Worm (Caenorhabditis elegans) whole organism, midembryonic: ENCODE data around the gene F25E2.3.

Experiments
- T22C8.4 ChIP-seq: fragments of 200-800 bp; sonication (Bioruptor generic); IDR thresholded peaks from 2 replicates; pipeline ENCODE4 v1.3.6; 2022; ENCODE audit warnings: missing genetic modification characterization, missing compliant biosample characterization
- cog-1 ChIP-seq: sonication (generic microtip); optimal IDR thresholded peaks from 2 replicates; lab custom pipeline; 2016; ENCODE audit warnings: missing genetic modification characterization, missing compliant biosample characterization
- flt-1 ChIP-seq: fragments of 200-800 bp; sonication (Bioruptor generic); IDR thresholded peaks from 2 replicates; pipeline ENCODE4 v1.3.6; 2022; ENCODE audit warnings: missing genetic modification characterization, missing compliant biosample characterization
- klf-2 ChIP-seq: fragments of 200-800 bp; sonication (Bioruptor generic); conservative IDR thresholded peaks from 2 replicates; pipeline ENCODE4 v1.3.6; 2022; ENCODE audit warnings: missing genetic modification reagents, missing genetic modification characterization, missing compliant biosample characterization
- med-1 ChIP-seq: sonication (generic microtip); optimal IDR thresholded peaks from 2 replicates; lab custom pipeline; 2017; ENCODE audit warnings: missing genetic modification characterization, mild to moderate bottlenecking, missing compliant biosample characterization, antibody characterized with exemption, missing genetic modification reagents; ENCODE audit not compliant: insufficient read depth
- ref-1 ChIP-seq: fragments of 200-800 bp; sonication (Bioruptor generic); conservative IDR thresholded peaks from 2 replicates; pipeline ENCODE4 v1.3.6; 2022; ENCODE audit warnings: missing genetic modification reagents, missing genetic modification characterization, missing compliant biosample characterization
- tab-1 ChIP-seq: fragments of 200-800 bp; sonication (Bioruptor generic); IDR thresholded peaks from 2 replicates; pipeline ENCODE4 v1.3.6; 2022; ENCODE audit warnings: missing genetic modification characterization, missing compliant biosample characterization
- ztf-23 ChIP-seq: fragments of 200-800 bp; sonication (Bioruptor generic); IDR thresholded peaks from 2 replicates; pipeline ENCODE4 v1.3.6; 2022; ENCODE audit warnings: missing genetic modification reagents, missing genetic modification characterization, missing compliant biosample characterization
- ztf-29 ChIP-seq: fragments of 200-800 bp; sonication (Bioruptor generic); IDR thresholded peaks from 2 replicates; pipeline ENCODE4 v1.3.6; 2022; ENCODE audit warnings: missing genetic modification reagents, missing genetic modification characterization, missing compliant biosample characterization

Gene F25E2.3

ce11 chrX:834478-834877 lies 21.5 kb upstream of the F25E2.3 start, which contains the start of gene F39H12.1:
Gene F39H12.1, plus strand, starts transcription at chrX:834778.
- TF ChIP-seq klf-2 (no peak), tab-1 (GFP tag; lab: Robert Waterston, UW) (no peak), med-1 (GFP tag; lab: Kevin White, UChicago) (no peak), cog-1 (tag; lab: Kevin White, UChicago) (no peak), ztf-23 (GFP tag; lab: Robert Waterston, UW) (no peak), ref-1 (GFP tag; lab: Robert Waterston, UW) (no peak), ztf-29 (GFP tag; lab: Robert Waterston, UW) (no peak), flt-1 (GFP tag; lab: Robert Waterston, UW) (no peak), T22C8.4 (GFP tag; lab: Robert Waterston, UW) (no peak)

- TF ChIP-seq ref-1 (GFP tag; lab: Robert Waterston, UW) = no peak
- no peak for TF ChIP-seq T22C8.4 (GFP tag; lab: Robert Waterston, UW)
- no peak for TF ChIP-seq ztf-23 (GFP tag; lab: Robert Waterston, UW)
- no peak for TF ChIP-seq cog-1 (tag; lab: Kevin White, UChicago)
- no peak for TF ChIP-seq tab-1 (GFP tag; lab: Robert Waterston, UW)
- no peak for TF ChIP-seq klf-2
- no peak for TF ChIP-seq med-1 (GFP tag; lab: Kevin White, UChicago)
- TF ChIP-seq ztf-29 (GFP tag; lab: Robert Waterston, UW) = no peak
- no peak for TF ChIP-seq flt-1 (GFP tag; lab: Robert Waterston, UW)
These were observed 17.2 kb upstream of the F25E2.3 start for ce11 chrX:830185-830584.

ce11 chrX:828603-829002 lies 15.6 kb upstream of the F25E2.3 start, which contains the start of gene wdr-54:
Gene wdr-54, plus strand, starts transcription at chrX:828903.
- TF ChIP-seq flt-1 (GFP tag; lab: Robert Waterston, UW) (no peak), klf-2 (no peak), ref-1 (GFP tag; lab: Robert Waterston, UW) (no peak), tab-1 (GFP tag; lab: Robert Waterston, UW) (no peak), cog-1 (tag; lab: Kevin White, UChicago) (no peak), med-1 (GFP tag; lab: Kevin White, UChicago) (no peak), ztf-29 (GFP tag; lab: Robert Waterston, UW) (no peak), ztf-23 (GFP tag; lab: Robert Waterston, UW) (no peak), T22C8.4 (GFP tag; lab: Robert Waterston, UW) (no peak)

- TF ChIP-seq cog-1 (tag; lab: Kevin White, UChicago) (peak; percentile 52), flt-1 (GFP tag; lab: Robert Waterston, UW) (no peak), T22C8.4 (GFP tag; lab: Robert Waterston, UW) (no peak), ztf-23 (GFP tag; lab: Robert Waterston, UW) (no peak), ztf-29 (GFP tag; lab: Robert Waterston, UW) (no peak)
These were observed 14.5 kb upstream of the F25E2.3 start for ce11 chrX:827502-827901.

- TF ChIP-seq cog-1 (tag; lab: Kevin White, UChicago) (no peak), T22C8.4 (GFP tag; lab: Robert Waterston, UW) (peak; percentile 67), ztf-29 (GFP tag; lab: Robert Waterston, UW) (no peak), med-1 (GFP tag; lab: Kevin White, UChicago) (no peak), ztf-23 (GFP tag; lab: Robert Waterston, UW) (no peak)
These were observed 13.0 kb upstream of the F25E2.3 start for ce11 chrX:825924-826323.

- TF ChIP-seq flt-1 (GFP tag; lab: Robert Waterston, UW) = no peak
- TF ChIP-seq ztf-23 (GFP tag; lab: Robert Waterston, UW) = no peak
- TF ChIP-seq med-1 (GFP tag; lab: Kevin White, UChicago) = no peak
- no peak for TF ChIP-seq klf-2
- TF ChIP-seq cog-1 (tag; lab: Kevin White, UChicago) = no peak
- TF ChIP-seq ref-1 (GFP tag; lab: Robert Waterston, UW) = no peak
- no peak for TF ChIP-seq ztf-29 (GFP tag; lab: Robert Waterston, UW)
- TF ChIP-seq T22C8.4 (GFP tag; lab: Robert Waterston, UW) = no peak
- no peak for TF ChIP-seq tab-1 (GFP tag; lab: Robert Waterston, UW)
These were observed 12.4 kb upstream of the F25E2.3 start, which contains the start of gene daf-3 for ce11 chrX:825375-825774. Gene daf-3, minus strand, starts transcription at chrX:825475.

ce11 chrX:823736-824135 lies 10.8 kb upstream of the F25E2.3 start:
- TF ChIP-seq T22C8.4 (GFP tag; lab: Robert Waterston, UW) (no peak), cog-1 (tag; lab: Kevin White, UChicago) (no peak), ztf-29 (GFP tag; lab: Robert Waterston, UW) (no peak), flt-1 (GFP tag; lab: Robert Waterston, UW) (no peak), ref-1 (GFP tag; lab: Robert Waterston, UW) (no peak), klf-2 (no peak), med-1 (GFP tag; lab: Kevin White, UChicago) (no peak), ztf-23 (GFP tag; lab: Robert Waterston, UW) (no peak), tab-1 (GFP tag; lab: Robert Waterston, UW) (no peak)

ce11 chrX:817984-818383 lies 5.0 kb upstream of the F25E2.3 start:
- TF ChIP-seq flt-1 (GFP tag; lab: Robert Waterston, UW) = no peak
- TF ChIP-seq med-1 (GFP tag; lab: Kevin White, UChicago) = no peak
- no peak for TF ChIP-seq ztf-23 (GFP tag; lab: Robert Waterston, UW)
- no peak for TF ChIP-seq ztf-29 (GFP tag; lab: Robert Waterston, UW)
- no peak for TF ChIP-seq klf-2

- TF ChIP-seq med-1 (GFP tag; lab: Kevin White, UChicago) (no peak), klf-2 (no peak), T22C8.4 (GFP tag; lab: Robert Waterston, UW) (no peak), cog-1 (tag; lab: Kevin White, UChicago) (no peak), tab-1 (GFP tag; lab: Robert Waterston, UW) (no peak), flt-1 (GFP tag; lab: Robert Waterston, UW) (no peak), ref-1 (GFP tag; lab: Robert Waterston, UW) (no peak), ztf-23 (GFP tag; lab: Robert Waterston, UW) (no peak), ztf-29 (GFP tag; lab: Robert Waterston, UW) (no peak)
These were observed 3.0 kb upstream of the F25E2.3 start, which contains the start of gene ifd-2 for ce11 chrX:815929-816328. Gene ifd-2, minus strand, starts transcription at chrX:815929.
